Fruit fly (Drosophila melanogaster): ENCODE data around the gene klu.

DNA sequence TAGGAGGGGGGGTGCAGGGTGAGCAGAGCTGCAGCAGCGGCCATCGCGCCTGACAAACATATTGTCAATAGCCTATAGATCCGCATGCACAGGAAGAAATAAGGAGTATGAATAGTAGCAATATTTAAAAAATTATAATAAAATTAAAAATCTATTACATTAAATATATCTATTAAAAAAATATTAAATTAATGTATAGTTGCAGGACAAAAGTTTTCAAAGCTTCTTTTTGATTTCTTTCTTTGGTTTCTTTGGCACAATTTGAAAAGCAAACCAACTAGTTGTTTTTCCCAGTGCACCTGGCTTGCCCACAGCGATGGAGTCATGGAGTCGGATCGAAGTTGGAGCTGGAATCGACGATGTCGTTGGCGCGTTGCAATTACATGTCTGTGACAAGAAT lies 22.8 kb upstream of the klu start:
- no peak for TF ChIP-seq EcR (GFP tag; optimal IDR thresholded peaks at IDR 0.05)
- no peak for TF ChIP-seq usp (GFP tag; optimal IDR thresholded peaks at IDR 0.05)
- TF ChIP-seq psq (optimal IDR thresholded peaks at IDR 0.05): no peak
- TF ChIP-seq pan (optimal IDR thresholded peaks at IDR 0.05): no peak
- no peak for TF ChIP-seq CG8478 (optimal IDR thresholded peaks at IDR 0.05)

All from whole organism.